Worm (Caenorhabditis elegans): Measurements from ENCODE around the gene cyp-23A1.

- no peak for TF ChIP-seq elt-1 (tag; optimal IDR thresholded peaks at IDR 0.05)
- TF ChIP-seq elt-3 (tag; optimal IDR thresholded peaks at IDR 0.05): no peak
- TF ChIP-seq ama-1 (optimal IDR thresholded peaks at IDR 0.05): no peak
- TF ChIP-seq nhr-23 (tag; optimal IDR thresholded peaks at IDR 0.05): no peak
- no peak for TF ChIP-seq ztf-11 (tag; optimal IDR thresholded peaks at IDR 0.05)
- TF ChIP-seq nhr-12 (tag; optimal IDR thresholded peaks at IDR 0.05): no peak
- TF ChIP-seq nhr-28 (tag; optimal IDR thresholded peaks at IDR 0.05): no peak
- TF ChIP-seq nhr-25 (tag; optimal IDR thresholded peaks at IDR 0.05): no peak
- TF ChIP-seq aly-2 (tag; optimal IDR thresholded peaks at IDR 0.05): no peak
- no peak for TF ChIP-seq pha-4 (tag; optimal IDR thresholded peaks at IDR 0.05)
Observed at ce11 chrII:4470972-4471645, 40.9 kb upstream of the cyp-23A1 start, which contains the start of gene W06B4.1.
